Worm (Caenorhabditis elegans): Measurements from ENCODE around the gene fbxb-29.
"Not testable (repeated sequence)": the region's sequence is repeated elsewhere in the genome, so short reads cannot be mapped to it uniquely, and the experiment has no call there.

Gene fbxb-29

DNA sequence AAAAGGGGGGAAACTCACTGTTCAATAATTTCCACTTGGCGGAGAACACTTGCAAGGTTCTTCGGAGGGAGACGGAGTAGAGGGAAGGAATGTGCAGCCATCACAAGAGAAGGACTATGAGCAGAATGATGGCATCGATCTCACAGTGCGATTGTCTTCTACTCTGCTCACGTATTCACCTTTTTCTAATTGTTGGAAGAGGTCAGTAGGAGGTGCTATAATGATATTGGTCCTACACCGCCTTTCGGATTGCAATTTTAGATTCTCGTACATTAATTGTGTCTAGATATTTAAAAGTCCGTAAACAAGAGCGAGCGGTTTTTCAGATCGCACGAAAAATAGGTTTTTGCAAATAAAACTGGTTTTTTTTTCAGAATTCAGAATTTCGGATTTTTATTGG, 41.1 kb upstream of the fbxb-29 start, which contains the start of gene fbxb-39:
Gene fbxb-39 (minus strand): TSS at position 101 of the 400 bp plus-strand sequence.
- TF ChIP-seq snu-23 (GFP tag; optimal IDR thresholded peaks at IDR 0.05), result no peak
- no peak for TF ChIP-seq efl-3 (GFP tag; optimal IDR thresholded peaks at IDR 0.05)
- TF ChIP-seq rnt-1 (tag; optimal IDR thresholded peaks at IDR 0.05), result no peak
- TF ChIP-seq unc-86 (tag; optimal IDR thresholded peaks at IDR 0.05), result no peak
- no peak for TF ChIP-seq F16B12.6 (tag; optimal IDR thresholded peaks at IDR 0.05)
- TF ChIP-seq lin-14 (GFP tag; optimal IDR thresholded peaks at IDR 0.05), result no peak
- TF ChIP-seq tbx-2 (tag; optimal IDR thresholded peaks at IDR 0.05), result no peak
- no peak for TF ChIP-seq ceh-82 (tag; optimal IDR thresholded peaks at IDR 0.05)
- no peak for TF ChIP-seq dsc-1 (tag; optimal IDR thresholded peaks at IDR 0.05)
- TF ChIP-seq elt-2 (tag; optimal IDR thresholded peaks at IDR 0.05), result no peak
- TF ChIP-seq fkh-8 (tag; optimal IDR thresholded peaks at IDR 0.05), result no peak
- no peak for TF ChIP-seq Y116A8C.19 (tag; optimal IDR thresholded peaks at IDR 0.05; ENCODE audit: borderline replicate concordance)
- no peak for TF ChIP-seq pax-3 (tag; optimal IDR thresholded peaks at IDR 0.05)
- no peak for TF ChIP-seq mef-2 (tag; optimal IDR thresholded peaks at IDR 0.05)

DNA sequence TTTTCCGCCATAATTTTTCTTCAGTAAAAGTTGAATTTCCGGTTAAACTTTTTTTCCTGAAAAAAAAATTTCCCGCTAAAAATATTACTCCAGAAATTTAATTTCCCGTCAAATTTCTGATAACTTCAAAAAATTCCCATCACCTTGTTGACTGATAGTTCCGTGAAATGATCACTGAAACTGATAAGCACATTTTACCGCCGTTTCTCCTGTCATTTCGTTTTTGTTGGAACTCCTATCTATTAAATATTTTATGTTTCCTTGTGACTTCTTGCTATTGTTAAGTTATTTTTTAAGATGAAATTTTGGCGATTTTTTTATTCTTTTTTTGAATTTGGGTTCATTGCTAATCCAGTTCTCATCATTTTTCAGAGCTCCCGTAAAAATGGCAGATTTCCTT, 29.2 kb upstream of the fbxb-29 start, which contains the start of gene math-34:
Gene math-34 (plus strand): TSS at position 371 of the 400 bp plus-strand sequence.
- TF ChIP-seq hlh-4 (tag; optimal IDR thresholded peaks at IDR 0.05) (no peak), elt-2 (tag; optimal IDR thresholded peaks at IDR 0.05) (peak; percentile 20)

DNA sequence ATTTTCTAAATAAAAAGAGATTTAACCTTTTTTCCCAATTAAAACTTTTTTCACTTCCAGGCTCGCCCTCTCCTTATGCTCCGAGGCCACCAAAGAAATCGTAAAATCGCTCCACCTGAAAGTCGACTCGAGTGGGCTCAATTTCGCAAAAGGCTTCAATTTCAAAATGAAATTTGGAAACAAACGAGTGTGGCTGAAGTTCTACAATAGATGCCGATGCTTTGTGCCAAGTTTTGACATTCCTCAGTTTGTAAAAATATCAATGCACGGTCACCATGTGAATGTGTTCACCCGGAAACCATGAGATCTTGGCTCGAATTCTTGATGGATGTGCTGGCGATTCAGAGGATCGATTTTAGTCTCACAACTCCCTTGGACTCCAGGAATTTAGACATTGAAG, 27.3 kb upstream of the fbxb-29 start, which contains the start of gene M01D1.12:
Gene M01D1.12 (plus strand): TSS at position 301 of the 400 bp plus-strand sequence.
- TF ChIP-seq sox-4 (tag; optimal IDR thresholded peaks at IDR 0.05), result no peak
- TF ChIP-seq egl-13 (tag; optimal IDR thresholded peaks at IDR 0.05), result no peak
- TF ChIP-seq unc-130 (tag; optimal IDR thresholded peaks at IDR 0.05), result no peak
- no peak for TF ChIP-seq ama-1 (optimal IDR thresholded peaks at IDR 0.05)
- TF ChIP-seq sptf-1 (tag; optimal IDR thresholded peaks at IDR 0.05), result no peak
- TF ChIP-seq ztf-11 (tag; optimal IDR thresholded peaks at IDR 0.05), result no peak
- no peak for TF ChIP-seq lin-35 (GFP tag; optimal IDR thresholded peaks at IDR 0.05)
- no peak for TF ChIP-seq dpl-1 (GFP tag; optimal IDR thresholded peaks at IDR 0.05)
- no peak for TF ChIP-seq F16B12.6 (tag; optimal IDR thresholded peaks at IDR 0.05)
- TF ChIP-seq Y116A8C.19 (tag; optimal IDR thresholded peaks at IDR 0.05; ENCODE audit: borderline replicate concordance), result no peak
- TF ChIP-seq jun-1 (tag; optimal IDR thresholded peaks at IDR 0.05), result no peak
- TF ChIP-seq nhr-76 (tag; optimal IDR thresholded peaks at IDR 0.05), result no peak
- TF ChIP-seq efl-3 (GFP tag; optimal IDR thresholded peaks at IDR 0.05), result no peak

ce11 chrII:1024684-1025083, 25.3 kb upstream of the fbxb-29 start, which contains the start of gene btb-11:
Gene btb-11 (minus strand): TSS chrII:1024784.
- TF ChIP-seq pqm-1, tbx-2, nhr-20 (tag; optimal IDR thresholded peaks at IDR 0.05): not testable (repeated sequence)

DNA sequence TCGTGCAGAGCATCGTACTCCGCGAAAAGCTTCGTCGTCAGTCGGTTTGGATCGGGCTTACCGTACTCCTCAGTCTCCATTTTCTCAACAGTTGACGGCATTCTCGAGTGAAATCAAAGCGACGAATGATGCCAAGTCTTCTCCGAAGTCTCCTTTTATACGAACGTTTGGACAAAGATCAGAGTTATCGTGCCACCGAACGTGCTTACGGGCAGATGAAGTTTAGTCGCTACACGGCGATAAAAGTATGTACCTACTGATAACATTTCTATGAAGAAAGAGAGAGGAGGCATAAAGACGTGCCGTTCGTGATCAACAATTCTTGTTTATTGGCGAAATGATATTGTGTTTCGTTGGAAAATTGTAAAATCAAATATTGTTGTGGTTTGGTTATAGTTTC, 7.0 kb upstream of the fbxb-29 start, which contains the start of gene F45D11.14:
Gene F45D11.14 (minus strand): TSS at position 101 of the 400 bp plus-strand sequence.
- not testable (repeated sequence) for TF ChIP-seq ces-1 (GFP tag; optimal IDR thresholded peaks at IDR 0.05); F16B12.6 (tag; optimal IDR thresholded peaks at IDR 0.05); mdl-1 (tag; optimal IDR thresholded peaks at IDR 0.05)

- no peak for TF ChIP-seq fos-1 (tag; optimal IDR thresholded peaks at IDR 0.05)
- TF ChIP-seq jun-1 (tag; optimal IDR thresholded peaks at IDR 0.05), result no peak
- no peak for TF ChIP-seq unc-62 (GFP tag; optimal IDR thresholded peaks at IDR 0.05)
- no peak for TF ChIP-seq mdl-1 (tag; optimal IDR thresholded peaks at IDR 0.05)
- no peak for TF ChIP-seq unc-130 (tag; optimal IDR thresholded peaks at IDR 0.05)
- TF ChIP-seq sox-4 (tag; optimal IDR thresholded peaks at IDR 0.05), result no peak
- no peak for TF ChIP-seq unc-30 (tag; optimal IDR thresholded peaks at IDR 0.05)
- no peak for TF ChIP-seq ceh-63 (GFP tag; optimal IDR thresholded peaks at IDR 0.05)
- TF ChIP-seq ztf-11 (tag; optimal IDR thresholded peaks at IDR 0.05), result no peak
- TF ChIP-seq lin-39 (tag; optimal IDR thresholded peaks at IDR 0.05), result no peak
- no peak for TF ChIP-seq lin-14 (GFP tag; optimal IDR thresholded peaks at IDR 0.05)
- TF ChIP-seq pqm-1 (tag; optimal IDR thresholded peaks at IDR 0.05), result no peak
- TF ChIP-seq Y116A8C.19 (tag; optimal IDR thresholded peaks at IDR 0.05; ENCODE audit: borderline replicate concordance), result no peak
- TF ChIP-seq ceh-8 (GFP tag; optimal IDR thresholded peaks at IDR 0.05), result no peak
- no peak for TF ChIP-seq dsc-1 (tag; optimal IDR thresholded peaks at IDR 0.05)
- no peak for TF ChIP-seq hlh-4 (tag; optimal IDR thresholded peaks at IDR 0.05)
- TF ChIP-seq sup-37 (GFP tag; optimal IDR thresholded peaks at IDR 0.05), result no peak
Measured at ce11 chrII:1001351-1001750, 2.0 kb upstream of the fbxb-29 start, which contains the start of the genes fbxb-30 and F45D11.5. Gene fbxb-30 (minus strand): TSS chrII:1001451. Gene F45D11.5 (plus strand): TSS chrII:1001702.
